Fruit fly (Drosophila melanogaster) whole organism, embryonic: ENCODE measurements around the gene Takl2.

Experiments
- Atf6 ChIP-seq: fragments of 200-800 bp; sonication (Bioruptor generic); IDR thresholded peaks from 2 replicates; pipeline ENCODE4 v1.3.6; 2022; ENCODE audit warnings: missing biosample characterization, missing genetic modification characterization
- B-H2 ChIP-seq: fragments of 200-800 bp; sonication (Bioruptor generic); optimal IDR thresholded peaks from 2 replicates; lab custom pipeline; 2018; ENCODE audit warnings: missing biosample characterization, mild to moderate bottlenecking, missing genetic modification characterization
- BEAF-32 ChIP-seq: fragments of 200-800 bp; sonication (Bioruptor generic); optimal IDR thresholded peaks from 3 replicates; lab custom pipeline; 2017; ENCODE audit warnings: missing biosample characterization, missing genetic modification characterization, mild to moderate bottlenecking, moderate library complexity, missing genetic modification reagents
- CG10209 ChIP-seq: fragments of 200-800 bp; sonication (Bioruptor generic); optimal IDR thresholded peaks from 3 replicates; lab custom pipeline; 2017; ENCODE audit warnings: missing biosample characterization, mild to moderate bottlenecking, missing genetic modification characterization, missing genetic modification reagents
- CG10431 ChIP-seq: fragments of 200-800 bp; sonication (Bioruptor generic); optimal IDR thresholded peaks from 3 replicates; lab custom pipeline; 2018; ENCODE audit warnings: missing biosample characterization, mild to moderate bottlenecking, missing genetic modification characterization
- CG13287 ChIP-seq: fragments of 200-800 bp; sonication (Bioruptor generic); IDR thresholded peaks from 2 replicates; pipeline ENCODE4 v1.3.6; 2022; ENCODE audit warnings: missing biosample characterization, missing genetic modification characterization; ENCODE audit not compliant: partially characterized antibody
- CG14965 ChIP-seq: fragments of 200-800 bp; sonication (Bioruptor generic); optimal IDR thresholded peaks from 2 replicates; lab custom pipeline; 2016; ENCODE audit warnings: missing biosample characterization, missing genetic modification characterization, borderline replicate concordance
- CG15479 ChIP-seq: fragments of 200-800 bp; sonication (Bioruptor generic); optimal IDR thresholded peaks from 3 replicates; lab custom pipeline; 2019; ENCODE audit warnings: missing biosample characterization, mild to moderate bottlenecking, missing genetic modification characterization, moderate library complexity
- CG16815 ChIP-seq: fragments of 200-800 bp; sonication (Bioruptor generic); optimal IDR thresholded peaks from 3 replicates; lab custom pipeline; 2017; ENCODE audit warnings: missing biosample characterization, mild to moderate bottlenecking, missing genetic modification characterization
- CG17359 ChIP-seq: fragments of 200-800 bp; sonication (Bioruptor generic); optimal IDR thresholded peaks from 3 replicates; lab custom pipeline; 2018; ENCODE audit warnings: missing biosample characterization, mild to moderate bottlenecking, missing genetic modification characterization, moderate library complexity
- CG18011 ChIP-seq: fragments of 200-800 bp; sonication (Bioruptor generic); optimal IDR thresholded peaks from 2 replicates; lab custom pipeline; 2017; ENCODE audit warnings: missing biosample characterization, missing genetic modification characterization, mild to moderate bottlenecking, moderate library complexity, missing genotype
- CG1832 ChIP-seq: fragments of 200-800 bp; sonication (Bioruptor generic); optimal IDR thresholded peaks from 2 replicates; lab custom pipeline; 2017; ENCODE audit warnings: missing biosample characterization, mild to moderate bottlenecking, missing genetic modification characterization, inconsistent platforms
- CG31224 ChIP-seq: fragments of 200-800 bp; sonication (Bioruptor generic); IDR thresholded peaks from 2 replicates; pipeline ENCODE4 v1.3.6; 2022; ENCODE audit warnings: missing biosample characterization, missing genetic modification characterization
- CG3281 ChIP-seq: fragments of 200-800 bp; sonication (Bioruptor generic); optimal IDR thresholded peaks from 3 replicates; lab custom pipeline; 2017; ENCODE audit warnings: missing biosample characterization, mild to moderate bottlenecking, missing genetic modification characterization
- CG34376 ChIP-seq: fragments of 200-800 bp; sonication (Bioruptor generic); optimal IDR thresholded peaks from 2 replicates; lab custom pipeline; 2018; ENCODE audit warnings: missing biosample characterization, mild to moderate bottlenecking, missing genetic modification characterization
- CG3995 ChIP-seq: fragments of 200-800 bp; sonication (Bioruptor generic); optimal IDR thresholded peaks from 3 replicates; lab custom pipeline; 2016; ENCODE audit warnings: missing biosample characterization, missing genetic modification characterization
- CG7963 ChIP-seq: fragments of 200-800 bp; sonication (Bioruptor generic); IDR thresholded peaks from 3 replicates; pipeline ENCODE4 v1.3.6; 2022; ENCODE audit warnings: missing biosample characterization, missing genetic modification characterization; ENCODE audit not compliant: partially characterized antibody
- CG8359 ChIP-seq: fragments of 200-800 bp; sonication (Bioruptor generic); optimal IDR thresholded peaks from 2 replicates; lab custom pipeline; 2017; ENCODE audit warnings: missing biosample characterization, mild to moderate bottlenecking, missing genetic modification characterization, borderline replicate concordance
- CG9876 ChIP-seq: fragments of 200-800 bp; sonication (Bioruptor generic); optimal IDR thresholded peaks from 2 replicates; lab custom pipeline; 2016; ENCODE audit warnings: missing biosample characterization, missing genetic modification characterization
- CG9932 ChIP-seq: fragments of 200-800 bp; sonication (Bioruptor generic); IDR thresholded peaks from 2 replicates; pipeline ENCODE4 v1.3.6; 2022; ENCODE audit warnings: missing biosample characterization, missing genetic modification characterization
- D19A ChIP-seq: fragments of 200-800 bp; optimal IDR thresholded peaks from 3 replicates; lab custom pipeline; 2019; ENCODE audit warnings: missing biosample characterization, mild to moderate bottlenecking, missing genetic modification characterization, moderate library complexity
- Deaf1 ChIP-seq: fragments of 200-800 bp; optimal IDR thresholded peaks from 3 replicates; lab custom pipeline; 2019; ENCODE audit warnings: missing biosample characterization, mild to moderate bottlenecking, missing genetic modification characterization, moderate library complexity
- Eip74EF ChIP-seq, 2 experiments: fragments of 200-800 bp in 1 of 2; fragments of >200 bp in 1 of 2; sonication (Bioruptor generic) in 1 of 2; optimal IDR thresholded peaks; 2 replicates each; lab custom pipeline; 2017 to 2019; ENCODE audit warnings: missing biosample characterization in 2 of 2, missing genetic modification characterization in 2 of 2, mild to moderate bottlenecking in 1 of 2, moderate library complexity in 1 of 2
- H2.0 ChIP-seq: fragments of 200-800 bp; sonication (Bioruptor generic); IDR thresholded peaks from 2 replicates; pipeline ENCODE4 v1.3.6; 2022; ENCODE audit warnings: missing biosample characterization, missing genetic modification characterization
- HmgZ ChIP-seq: fragments of 200-800 bp; sonication (Bioruptor generic); optimal IDR thresholded peaks from 2 replicates; lab custom pipeline; 2018; ENCODE audit warnings: missing biosample characterization, mild to moderate bottlenecking, missing genetic modification characterization
- Max ChIP-seq: fragments of 200-800 bp; sonication (Bioruptor generic); optimal IDR thresholded peaks from 2 replicates; lab custom pipeline; 2016; ENCODE audit warnings: missing biosample characterization, mild to moderate bottlenecking, missing genetic modification characterization
- Mrtf ChIP-seq: fragments of 200-800 bp; sonication (Bioruptor generic); IDR thresholded peaks from 3 replicates; pipeline ENCODE4 v1.3.6; 2022; ENCODE audit warnings: missing biosample characterization, missing genetic modification characterization
- Myb ChIP-seq: fragments of 200-800 bp; sonication (Bioruptor generic); optimal IDR thresholded peaks from 2 replicates; lab custom pipeline; 2016; ENCODE audit warnings: missing biosample characterization, missing genetic modification characterization
- Nf-YC ChIP-seq: fragments of 200-800 bp; optimal IDR thresholded peaks from 3 replicates; lab custom pipeline; 2019; ENCODE audit warnings: missing biosample characterization, mild to moderate bottlenecking, missing genetic modification characterization, moderate library complexity
- Poxn ChIP-seq: fragments of 200-800 bp; sonication (Bioruptor generic); IDR thresholded peaks from 2 replicates; pipeline ENCODE4 v1.3.6; 2022; ENCODE audit warnings: missing biosample characterization, missing genetic modification characterization
- Stat92E ChIP-seq, 3 experiments: fragments of >200 bp in 2 of 3; fragments of 200-800 bp in 1 of 3; sonication (Bioruptor generic) in 1 of 3; optimal IDR thresholded peaks; 2 replicates each; lab custom pipeline; 2017 to 2019; ENCODE audit warnings: missing biosample characterization in 3 of 3, missing genetic modification characterization in 3 of 3, mild to moderate bottlenecking in 1 of 3, moderate library complexity in 1 of 3
- Vsx1 ChIP-seq: fragments of 200-800 bp; sonication (Bioruptor generic); optimal IDR thresholded peaks from 2 replicates; lab custom pipeline; 2017; ENCODE audit warnings: missing biosample characterization, mild to moderate bottlenecking, missing genetic modification characterization, missing genetic modification reagents
- YL-1 ChIP-seq: fragments of 200-800 bp; sonication (Bioruptor generic); optimal IDR thresholded peaks from 3 replicates; lab custom pipeline; 2017; ENCODE audit warnings: missing biosample characterization, mild to moderate bottlenecking, missing genetic modification characterization
- al ChIP-seq: fragments of 200-800 bp; sonication (Bioruptor generic); IDR thresholded peaks from 2 replicates; pipeline ENCODE4 v1.3.6; 2022; ENCODE audit warnings: missing biosample characterization, missing genetic modification characterization
- bcd ChIP-seq: fragments of 200-800 bp; sonication (Bioruptor generic); optimal IDR thresholded peaks from 2 replicates; lab custom pipeline; 2017; ENCODE audit warnings: missing biosample characterization, mild to moderate bottlenecking, missing genetic modification characterization
- corto ChIP-seq: fragments of 200-800 bp; sonication (Bioruptor generic); optimal IDR thresholded peaks from 2 replicates; lab custom pipeline; 2016; ENCODE audit warnings: missing biosample characterization, mild to moderate bottlenecking, missing genetic modification characterization, moderate library complexity
- dmrt11E ChIP-seq: fragments of 200-800 bp; sonication (Bioruptor generic); optimal IDR thresholded peaks from 3 replicates; lab custom pipeline; 2018; ENCODE audit warnings: missing biosample characterization, mild to moderate bottlenecking, missing genetic modification characterization, moderate library complexity
- dmrt99B ChIP-seq: fragments of 200-800 bp; sonication (Bioruptor generic); optimal IDR thresholded peaks from 2 replicates; lab custom pipeline; 2018; ENCODE audit warnings: missing biosample characterization, mild to moderate bottlenecking, missing genetic modification characterization, moderate library complexity
- eve ChIP-seq, 2 experiments: fragments of >200 bp; optimal IDR thresholded peaks; 2 replicates each; lab custom pipeline; 2017; ENCODE audit warnings: missing biosample characterization in 2 of 2, missing genetic modification characterization in 2 of 2
- jigr1 ChIP-seq: fragments of 200-800 bp; sonication (Bioruptor generic); IDR thresholded peaks from 3 replicates; pipeline ENCODE4 v1.3.6; 2022; ENCODE audit warnings: missing biosample characterization, missing genetic modification characterization
- luna ChIP-seq: fragments of 200-800 bp; sonication (Bioruptor generic); optimal IDR thresholded peaks from 2 replicates; lab custom pipeline; 2016; ENCODE audit warnings: missing biosample characterization, missing genetic modification characterization
- nau ChIP-seq: fragments of 200-800 bp; sonication (Bioruptor generic); optimal IDR thresholded peaks from 3 replicates; lab custom pipeline; 2017; ENCODE audit warnings: missing biosample characterization, mild to moderate bottlenecking, missing genetic modification characterization, missing genetic modification reagents
- sc ChIP-seq, 3 experiments: fragments of >200 bp in 2 of 3; fragments of 200-800 bp in 1 of 3; sonication (Bioruptor generic) in 1 of 3; optimal IDR thresholded peaks; 2 replicates in 2 of 3; 3 replicates in 1 of 3; lab custom pipeline; 2017; ENCODE audit warnings: mild to moderate bottlenecking in 1 of 3, missing biosample characterization in 1 of 3, missing genetic modification characterization in 1 of 3, missing genetic modification reagents in 1 of 3
- tio ChIP-seq: fragments of 200-800 bp; sonication (Bioruptor generic); optimal IDR thresholded peaks from 2 replicates; lab custom pipeline; 2017; ENCODE audit warnings: missing biosample characterization, missing genetic modification characterization, inconsistent platforms
- toy ChIP-seq: fragments of 200-800 bp; sonication (Bioruptor generic); IDR thresholded peaks from 2 replicates; pipeline ENCODE4 v1.3.6; 2022; ENCODE audit warnings: missing biosample characterization, missing genetic modification characterization
- z ChIP-seq: fragments of 200-800 bp; sonication (Bioruptor generic); IDR thresholded peaks from 3 replicates; pipeline ENCODE4 v1.3.6; 2022; ENCODE audit warnings: missing biosample characterization, missing genetic modification characterization

Takl2 gene

dm6 chr3R:22724149-22724973 is 9.3 kb downstream of the Takl2 start, which contains the start of gene Irp-1A (continued):
- TF ChIP-seq CG15479: no peak
- TF ChIP-seq Nf-YC: peak; percentile 63
- TF ChIP-seq CG3995 (GFP tag; lab: Kevin White, UChicago): peak; percentile 61
- no peak for TF ChIP-seq z (GFP tag; lab: Robert Waterston, UW)
- no peak for TF ChIP-seq CG8359 (GFP tag; lab: Kevin White, UChicago)
- peak; percentile 83 for TF ChIP-seq dmrt99B (tag; lab: Kevin White, UChicago)
- TF ChIP-seq jigr1 (GFP tag; lab: Robert Waterston, UW): no peak
- peak; percentile 41 for TF ChIP-seq Myb
- peak; percentile 56 for TF ChIP-seq Max (GFP tag; lab: Kevin White, UChicago)
- peak; percentile 11 for TF ChIP-seq nau (GFP tag; lab: Kevin White, UChicago)
- peak; percentile 89 for TF ChIP-seq CG13287 (GFP tag; lab: Robert Waterston, UW)
- TF ChIP-seq CG1832: no peak
- peak; percentile 76 for TF ChIP-seq CG3281
- peak; percentile 83 for TF ChIP-seq YL-1 (GFP tag; lab: Kevin White, UChicago)
- no peak for TF ChIP-seq Poxn (GFP tag; lab: Robert Waterston, UW)
- TF ChIP-seq tio (GFP tag; lab: Kevin White, UChicago): no peak
- peak; percentile 71 for TF ChIP-seq CG10209 (GFP tag; lab: Kevin White, UChicago)
- peak; percentile 78 for TF ChIP-seq D19A (tag; lab: Kevin White, UChicago)
- TF ChIP-seq dmrt11E (tag; lab: Kevin White, UChicago): peak; percentile 76
- TF ChIP-seq Eip74EF (GFP tag; optimal IDR thresholded peaks at IDR 0.05; lab: Kevin White, UChicago): peak in 1 of 2 experiments; percentile 73
- TF ChIP-seq CG9876 (GFP tag; lab: Kevin White, UChicago): no peak
- TF ChIP-seq Vsx1 (GFP tag; lab: Kevin White, UChicago): peak; percentile 57
- peak; percentile 43; the same call in 1 of the 2 replicates for TF ChIP-seq al (GFP tag; lab: Robert Waterston, UW)
- peak; percentile 53; the same call in 1 of the 2 replicates for TF ChIP-seq CG31224 (GFP tag; lab: Robert Waterston, UW)
- TF ChIP-seq CG17359 (tag; lab: Kevin White, UChicago): peak; percentile 83
- peak; percentile 16 for TF ChIP-seq CG18011 (GFP tag; lab: Kevin White, UChicago)
- no peak for TF ChIP-seq eve (GFP tag; optimal IDR thresholded peaks at IDR 0.05; lab: Kevin White, UChicago)
- TF ChIP-seq CG34376 (GFP tag; lab: Kevin White, UChicago): peak; percentile 7
- peak; percentile 83 for TF ChIP-seq BEAF-32 (GFP tag; lab: Kevin White, UChicago)
- TF ChIP-seq bcd (GFP tag; lab: Kevin White, UChicago): peak; percentile 55
- 0 out of 2 replicates have a peak, but pooled peaks have one; percentile 56 for TF ChIP-seq toy (GFP tag; lab: Robert Waterston, UW)
- TF ChIP-seq sc (optimal IDR thresholded peaks at IDR 0.05; lab: Kevin White, UChicago): no peak
- no peak for TF ChIP-seq sc (GFP tag; optimal IDR thresholded peaks at IDR 0.05; lab: Kevin White, UChicago)
- TF ChIP-seq CG16815: peak; percentile 12
- no peak for TF ChIP-seq luna (GFP tag; lab: Kevin White, UChicago)
- TF ChIP-seq Mrtf: peak; percentile 35; the same call in 1 of the 3 replicates
- no peak for TF ChIP-seq corto (GFP tag; lab: Kevin White, UChicago)
- TF ChIP-seq CG7963 (GFP tag; lab: Robert Waterston, UW): peak; percentile 65
- TF ChIP-seq CG10431: peak; percentile 7
- TF ChIP-seq Atf6 (GFP tag; lab: Robert Waterston, UW): peak; percentile 83
- peak; percentile 84 for TF ChIP-seq CG9932 (GFP tag; lab: Robert Waterston, UW)
- TF ChIP-seq CG14965 (GFP tag; lab: Kevin White, UChicago): no peak
- TF ChIP-seq Stat92E (GFP tag; optimal IDR thresholded peaks at IDR 0.05; lab: Kevin White, UChicago): no peak
- peak; percentile 53 for TF ChIP-seq B-H2 (GFP tag; lab: Kevin White, UChicago)
- TF ChIP-seq Deaf1 (tag; lab: Kevin White, UChicago): peak; percentile 57
- TF ChIP-seq HmgZ (tag; lab: Kevin White, UChicago): peak; percentile 76
- peak; percentile 67 for TF ChIP-seq H2.0
